ENCODE assay signal across 1 fruit fly cellular context in the genomic region with DNA sequence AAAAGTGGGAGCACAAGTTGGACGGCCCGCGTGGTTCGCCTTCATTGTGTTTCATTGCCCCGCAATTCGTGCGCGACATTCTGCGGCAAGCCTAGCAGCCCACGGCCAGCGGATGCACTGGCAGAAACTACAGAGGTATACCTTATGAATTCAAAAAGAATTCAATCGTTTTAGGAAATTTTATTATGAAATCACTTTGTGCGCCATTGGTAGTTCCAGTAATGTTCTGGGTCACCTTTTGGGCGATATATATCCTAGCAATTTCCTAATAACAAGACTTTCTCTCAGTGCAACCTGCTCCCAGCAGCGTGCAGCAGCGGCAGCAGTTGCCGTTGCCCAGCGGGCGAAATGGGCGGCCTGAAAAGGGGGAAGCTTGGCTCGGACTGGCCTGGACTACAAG.
TF ChIP-seq lines count a peak whose summit lies in the region.

No protein-coding gene starts in this region.

TF ChIP-seq in whole organism, embryonic, 481 proteins besides CTCF, POLR2A, EP300 and RAD21 (continued from another document):
- peak; percentile 35 for TF ChIP-seq dmrt11E (tag; optimal IDR thresholded peaks at IDR 0.05; lab: Kevin White, UChicago)
- TF ChIP-seq Myb (GFP tag; optimal IDR thresholded peaks at IDR 0.05; lab: Kevin White, UChicago), result no peak
- no peak for TF ChIP-seq fu2 (GFP tag; optimal IDR thresholded peaks at IDR 0.05; lab: Kevin White, UChicago)
- no peak for TF ChIP-seq Side (GFP tag; optimal IDR thresholded peaks at IDR 0.05; lab: Kevin White, UChicago)
- TF ChIP-seq D19B (GFP tag; optimal IDR thresholded peaks at IDR 0.05; lab: Kevin White, UChicago), result no peak
- TF ChIP-seq knrl (GFP tag; IDR thresholded peaks at IDR 0.05; lab: Robert Waterston, UW; ENCODE audit: partially characterized antibody), result no peak
- no peak for TF ChIP-seq CG2202 (tag; optimal IDR thresholded peaks at IDR 0.05; lab: Kevin White, UChicago)
- TF ChIP-seq CG12236 (GFP tag; optimal IDR thresholded peaks at IDR 0.05; lab: Kevin White, UChicago), result no peak
- TF ChIP-seq zf30C (GFP tag; optimal IDR thresholded peaks at IDR 0.05; lab: Kevin White, UChicago), result no peak
- TF ChIP-seq gsb-n (tag; optimal IDR thresholded peaks at IDR 0.05; lab: Kevin White, UChicago), result no peak
- no peak for TF ChIP-seq CG10147 (GFP tag; optimal IDR thresholded peaks at IDR 0.05; lab: Kevin White, UChicago)
- TF ChIP-seq Nf-YA (GFP tag; IDR thresholded peaks at IDR 0.05; lab: Robert Waterston, UW), result no peak
- no peak for TF ChIP-seq CoRest (tag; optimal IDR thresholded peaks at IDR 0.05; lab: Kevin White, UChicago)
- TF ChIP-seq shn (GFP tag; optimal IDR thresholded peaks at IDR 0.05; lab: Kevin White, UChicago), result no peak
- TF ChIP-seq CG17829 (tag; optimal IDR thresholded peaks at IDR 0.05; lab: Kevin White, UChicago), result peak; percentile 2
- no peak for TF ChIP-seq insv (GFP tag; optimal IDR thresholded peaks at IDR 0.05; lab: Kevin White, UChicago)
- no peak for TF ChIP-seq HLH54F (GFP tag; optimal IDR thresholded peaks at IDR 0.05; lab: Kevin White, UChicago)
- no peak for TF ChIP-seq fd96Cb (tag; optimal IDR thresholded peaks at IDR 0.05; lab: Kevin White, UChicago)
- TF ChIP-seq lbe (GFP tag; optimal IDR thresholded peaks at IDR 0.05; lab: Kevin White, UChicago), result no peak
- no peak for TF ChIP-seq Gsc (GFP tag; IDR thresholded peaks at IDR 0.05; lab: Robert Waterston, UW)
- no peak for TF ChIP-seq CG1792 (GFP tag; optimal IDR thresholded peaks at IDR 0.05; lab: Kevin White, UChicago)
- no peak for TF ChIP-seq gt (GFP tag; IDR thresholded peaks at IDR 0.05; lab: Robert Waterston, UW)
- no peak for TF ChIP-seq CG15601 (tag; optimal IDR thresholded peaks at IDR 0.05; lab: Kevin White, UChicago)
- no peak for TF ChIP-seq jing (GFP tag; optimal IDR thresholded peaks at IDR 0.05; lab: Kevin White, UChicago)
- no peak for TF ChIP-seq CG30403 (GFP tag; optimal IDR thresholded peaks at IDR 0.05; lab: Kevin White, UChicago)
- TF ChIP-seq CG18619 (GFP tag; optimal IDR thresholded peaks at IDR 0.05; lab: Kevin White, UChicago), result no peak
- TF ChIP-seq Kr (GFP tag; optimal IDR thresholded peaks at IDR 0.05; lab: Kevin White, UChicago), result no peak
- TF ChIP-seq Sin3A (optimal IDR thresholded peaks at IDR 0.05; lab: Kevin White, UChicago), result no peak
- no peak for TF ChIP-seq NFAT (GFP tag; IDR thresholded peaks at IDR 0.05; lab: Robert Waterston, UW)
- TF ChIP-seq Hmx (GFP tag; optimal IDR thresholded peaks at IDR 0.05; lab: Kevin White, UChicago), result no peak
- TF ChIP-seq MTF-1 (GFP tag; optimal IDR thresholded peaks at IDR 0.05; lab: Kevin White, UChicago; ENCODE audit: borderline replicate concordance), result no peak
- peak; percentile 41; the same call in 1 of the 2 replicates for TF ChIP-seq Xrp1 (GFP tag; IDR thresholded peaks at IDR 0.05; lab: Robert Waterston, UW)
- TF ChIP-seq row (GFP tag; IDR thresholded peaks at IDR 0.05; lab: Robert Waterston, UW), result 0 out of 3 replicates have a peak, but pooled peaks have one; percentile 22
- no peak for TF ChIP-seq CkIIα-i1 (GFP tag; IDR thresholded peaks at IDR 0.05; lab: Robert Waterston, UW)
- no peak for TF ChIP-seq CG11560 (tag; IDR thresholded peaks at IDR 0.05; lab: Robert Waterston, UW)
- no peak for TF ChIP-seq tio (GFP tag; optimal IDR thresholded peaks at IDR 0.05; lab: Kevin White, UChicago)
- no peak for TF ChIP-seq ac (GFP tag; optimal IDR thresholded peaks at IDR 0.05; lab: Kevin White, UChicago)
- TF ChIP-seq fd102C (GFP tag; optimal IDR thresholded peaks at IDR 0.05; lab: Kevin White, UChicago), result no peak
- no peak for TF ChIP-seq Mes4 (GFP tag; optimal IDR thresholded peaks at IDR 0.05; lab: Kevin White, UChicago)
- TF ChIP-seq sens (GFP tag; lab: Kevin White, UChicago), result peak; percentile 72
- no peak for TF ChIP-seq prd (optimal IDR thresholded peaks at IDR 0.05; lab: Kevin White, UChicago)
- TF ChIP-seq prd (GFP tag; IDR thresholded peaks at IDR 0.05; lab: Robert Waterston, UW), result peak; percentile 65
- peak; percentile 13 for TF ChIP-seq CG10979 (tag; optimal IDR thresholded peaks at IDR 0.05; lab: Kevin White, UChicago)
- no peak for TF ChIP-seq sug (tag; optimal IDR thresholded peaks at IDR 0.05; lab: Kevin White, UChicago)
- TF ChIP-seq Taf1 (GFP tag; IDR thresholded peaks at IDR 0.05; lab: Robert Waterston, UW), result no peak
- no peak for TF ChIP-seq Fer2 (tag; optimal IDR thresholded peaks at IDR 0.05; lab: Kevin White, UChicago)
- no peak for TF ChIP-seq CG43689 (GFP tag; IDR thresholded peaks at IDR 0.05; lab: Robert Waterston, UW)
- no peak for TF ChIP-seq ash1 (GFP tag; optimal IDR thresholded peaks at IDR 0.05; lab: Kevin White, UChicago)
